Worm (Caenorhabditis elegans) whole organism, dauer: ENCODE data around the gene nas-28.

Source experiments
- unc-62 ChIP-seq: sonication (generic microtip); optimal IDR thresholded peaks from 2 replicates; lab custom pipeline; 2017; ENCODE audit warnings: missing biosample characterization, missing genetic modification reagents, missing genetic modification characterization

nas-28 gene

ce11 chrIII:6164253-6164971, 18.6 kb downstream of the nas-28 start, which contains the start of gene F42A10.9:
F42A10.9 (plus strand) TSS chrIII:6164573.
- TF ChIP-seq unc-62 (GFP tag; lab: Kevin White, UChicago), result no peak

DNA sequence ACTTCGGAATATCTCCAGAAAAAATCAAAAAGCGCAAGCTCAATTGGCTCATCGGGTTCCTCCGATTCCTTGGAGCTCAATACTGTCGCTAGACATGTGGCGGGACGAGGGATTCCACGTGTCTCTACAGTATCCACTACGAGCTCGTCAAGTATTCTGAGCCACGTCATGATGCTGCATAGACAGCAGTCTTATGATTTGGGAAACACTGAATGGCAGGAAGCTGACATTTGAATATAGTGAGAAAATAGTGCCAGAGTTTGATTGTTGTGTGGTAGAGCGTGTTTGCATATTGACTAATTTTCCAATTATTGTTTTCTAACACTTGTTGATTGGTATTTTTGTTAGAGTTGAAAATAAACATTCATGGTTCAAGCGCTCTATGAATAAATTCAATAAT, 19.6 kb downstream of the nas-28 start:
- no peak for TF ChIP-seq unc-62 (GFP tag; lab: Kevin White, UChicago)

- no peak for TF ChIP-seq unc-62 (GFP tag; lab: Kevin White, UChicago)
Observed at ce11 chrIII:6158642-6159475, 24.2 kb downstream of the nas-28 start, which contains the start of gene nfm-1. nfm-1 (plus strand) TSS chrIII:6159453.

- no peak for TF ChIP-seq unc-62 (GFP tag; lab: Kevin White, UChicago)
Observed at ce11 chrIII:6157708-6158321, 25.2 kb downstream of the nas-28 start, which contains the start of gene anmt-2. anmt-2 (minus strand) TSS chrIII:6157758.

- no peak for TF ChIP-seq unc-62 (GFP tag; lab: Kevin White, UChicago)
Observed at ce11 chrIII:6155787-6156186, 27.2 kb downstream of the nas-28 start.

DNA sequence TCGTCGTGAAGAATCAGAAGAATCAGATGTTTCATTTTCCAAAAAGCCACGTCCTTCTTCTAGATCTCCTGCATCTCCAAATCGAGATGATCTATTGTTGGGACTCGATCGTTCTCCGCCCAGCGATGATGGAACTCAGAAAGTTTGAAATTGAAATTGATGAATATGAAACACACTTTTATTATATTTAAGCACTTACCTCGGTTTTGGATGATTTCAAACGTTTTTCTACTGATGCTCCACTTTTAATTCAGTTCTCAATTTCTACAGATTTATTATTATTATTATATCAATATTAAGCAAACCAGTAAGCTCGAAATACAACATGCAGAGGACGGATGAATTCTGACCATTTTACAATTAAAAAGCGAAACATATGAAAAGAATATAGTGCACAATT, 28.4 kb downstream of the nas-28 start:
- TF ChIP-seq unc-62 (GFP tag; lab: Kevin White, UChicago), result no peak

DNA sequence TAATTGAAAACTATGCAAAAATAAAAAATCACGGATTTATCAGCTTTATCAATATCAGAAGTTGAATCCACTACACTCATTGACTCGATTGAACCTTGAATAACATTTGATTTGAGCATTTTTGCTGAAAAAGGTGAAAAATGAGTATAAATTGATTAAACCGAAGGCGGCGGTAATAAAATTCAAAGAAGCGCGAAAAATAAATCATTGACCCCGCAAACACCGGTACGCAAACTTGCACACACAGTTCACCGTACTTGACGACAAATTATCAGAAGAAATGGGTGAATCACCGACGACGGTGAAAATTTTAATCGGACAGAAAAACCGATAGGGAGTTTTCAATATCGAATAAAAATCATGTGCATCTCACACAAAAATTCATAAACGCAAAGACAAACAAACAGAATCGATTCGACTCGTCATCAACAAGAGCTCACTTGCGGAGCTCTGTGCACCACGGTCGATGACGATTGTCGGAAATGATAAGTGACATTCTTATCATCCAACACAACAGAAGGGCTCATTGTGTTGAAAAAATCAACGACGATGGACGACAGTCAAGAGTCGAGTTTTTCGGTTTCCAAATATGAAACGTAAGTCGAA, 33.4 kb downstream of the nas-28 start, which contains the start of the genes wht-7 and Y42G9A.1:
Gene wht-7, minus strand, starts transcription at position 131 of the 606 bp plus-strand sequence.
Gene Y42G9A.1, plus strand, starts transcription at position 495 of the 606 bp plus-strand sequence.
- no peak for TF ChIP-seq unc-62 (GFP tag; lab: Kevin White, UChicago)

DNA sequence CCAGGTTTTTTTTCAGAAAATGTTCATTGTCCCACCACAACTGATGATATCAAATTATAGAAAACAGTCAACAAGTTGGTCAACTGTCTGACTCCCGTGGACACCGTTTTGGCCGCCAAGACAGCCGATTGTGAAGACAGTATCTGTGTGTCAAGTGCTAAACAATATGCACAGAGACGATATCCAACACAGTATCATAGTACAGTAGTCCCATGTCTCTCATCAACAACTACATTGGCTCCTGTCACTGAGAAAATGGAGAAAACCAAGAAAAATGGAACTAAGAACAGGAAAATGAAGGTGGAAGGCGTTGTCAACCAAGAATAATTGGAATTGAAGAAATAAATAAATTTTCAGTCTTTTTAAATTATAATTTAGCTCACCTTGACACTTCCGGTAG, 34.3 kb downstream of the nas-28 start:
- TF ChIP-seq unc-62 (GFP tag; lab: Kevin White, UChicago), result no peak

ce11 chrIII:6147903-6148302, 35.1 kb downstream of the nas-28 start, which contains the start of gene Y42G9A.2:
Y42G9A.2 (plus strand) TSS chrIII:6148186.
- TF ChIP-seq unc-62 (GFP tag; lab: Kevin White, UChicago), result no peak

DNA sequence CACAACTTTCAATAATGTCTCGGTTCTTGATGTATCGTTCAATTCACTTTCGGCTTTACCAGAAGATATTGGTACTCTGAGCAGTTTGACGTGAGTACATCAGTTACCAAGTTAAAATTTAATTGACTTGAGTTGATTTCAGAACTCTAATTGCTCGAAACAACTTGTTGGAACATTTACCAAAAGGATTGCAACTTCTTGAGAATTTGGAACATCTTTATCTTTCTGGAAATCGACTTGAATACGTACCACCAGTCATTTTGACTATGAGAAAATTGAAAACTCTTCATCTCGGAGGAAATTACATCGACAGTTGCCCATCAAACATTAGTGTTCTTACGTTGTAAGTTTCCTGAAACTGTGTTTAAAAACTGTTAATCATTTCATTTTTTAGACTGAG, 36.2 kb downstream of the nas-28 start:
- no peak for TF ChIP-seq unc-62 (GFP tag; lab: Kevin White, UChicago)

DNA sequence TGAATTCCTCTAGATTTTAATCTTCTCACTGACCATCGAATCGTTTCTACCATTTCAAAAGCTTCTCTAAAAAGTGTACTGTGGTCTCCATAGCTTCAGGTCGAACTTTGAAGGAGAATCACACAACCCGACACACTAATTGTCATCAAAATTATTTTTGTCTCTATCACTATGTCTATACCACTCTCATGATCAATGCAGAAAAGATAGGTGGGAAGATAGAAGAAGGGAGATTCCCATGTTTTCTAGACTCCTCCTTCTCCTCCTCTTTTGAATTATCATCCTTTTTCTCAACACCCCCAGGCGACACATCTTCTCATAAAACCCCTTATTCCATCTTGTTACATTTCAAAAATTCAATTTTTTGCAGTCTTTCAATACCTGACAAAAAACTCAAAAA, 37.1 kb downstream of the nas-28 start, which contains the start of gene Y42G9A.3:
Gene Y42G9A.3, plus strand, starts transcription at position 363 of the 400 bp plus-strand sequence.
- TF ChIP-seq unc-62 (GFP tag; lab: Kevin White, UChicago), result no peak

DNA sequence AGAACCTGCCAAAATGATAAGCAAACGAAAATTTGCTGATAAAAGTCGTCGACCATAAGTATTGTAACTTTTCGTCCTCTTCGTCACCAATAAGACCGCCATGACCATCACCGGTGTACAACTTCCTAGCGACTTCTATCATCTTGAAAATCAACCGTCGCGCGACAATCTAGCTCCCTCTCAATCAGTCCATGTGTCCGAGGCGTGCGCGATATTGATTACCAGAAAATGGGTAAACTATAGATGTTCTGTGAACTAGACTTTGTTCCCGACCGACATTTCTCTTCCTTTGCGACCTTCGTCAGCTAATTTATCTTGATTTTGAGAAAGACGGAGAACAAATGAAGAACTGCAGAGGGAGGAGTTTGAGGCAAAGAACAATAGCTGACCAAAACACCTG, 37.7 kb downstream of the nas-28 start:
- TF ChIP-seq unc-62 (GFP tag; lab: Kevin White, UChicago), result no peak

ce11 chrIII:6144390-6144962, 38.5 kb downstream of the nas-28 start:
- no peak for TF ChIP-seq unc-62 (GFP tag; lab: Kevin White, UChicago)

- no peak for TF ChIP-seq unc-62 (GFP tag; lab: Kevin White, UChicago)
Observed at ce11 chrIII:6141532-6141931, 41.5 kb downstream of the nas-28 start.

- no peak for TF ChIP-seq unc-62 (GFP tag; lab: Kevin White, UChicago)
Observed at ce11 chrIII:6140818-6141217, 42.2 kb downstream of the nas-28 start.
